Worm (Caenorhabditis elegans) whole organism, L2 larva: Measurements from ENCODE around the gene Y119D3B.12.
A peak's percentile ranks its signal among the peaks of the same experiment; 100 is the strongest.

ENCODE experiments used
- C34F6.9 ChIP-seq: fragments of 150-350 bp; optimal IDR thresholded peaks from 2 replicates; lab custom pipeline; 2014; ENCODE audit warnings: missing biosample characterization, missing genetic modification characterization
- F13H6.1 ChIP-seq: sonication (generic microtip); optimal IDR thresholded peaks from 2 replicates; lab custom pipeline; 2016; ENCODE audit warnings: missing genetic modification characterization, missing compliant biosample characterization
- R02D3.7 ChIP-seq: fragments of 150-350 bp; optimal IDR thresholded peaks from 2 replicates; lab custom pipeline; 2014; ENCODE audit warnings: missing biosample characterization, missing genetic modification characterization
- alr-1 ChIP-seq: fragments of 150-350 bp; optimal IDR thresholded peaks from 2 replicates; lab custom pipeline; 2014; ENCODE audit warnings: missing biosample characterization, missing genetic modification characterization
- ceh-16 ChIP-seq: fragments of 150-350 bp; optimal IDR thresholded peaks from 2 replicates; lab custom pipeline; 2014; ENCODE audit warnings: missing biosample characterization, missing genetic modification characterization
- ceh-82 ChIP-seq: fragments of 150-350 bp; optimal IDR thresholded peaks from 2 replicates; lab custom pipeline; 2014; ENCODE audit warnings: missing biosample characterization, missing genetic modification characterization
- crh-2 ChIP-seq: sonication (generic microtip); optimal IDR thresholded peaks from 2 replicates; lab custom pipeline; 2017; ENCODE audit warnings: missing biosample characterization, missing genetic modification characterization
- egl-27 ChIP-seq: sonication (generic microtip); optimal IDR thresholded peaks from 3 replicates; lab custom pipeline; 2017; ENCODE audit warnings: missing biosample characterization, missing genetic modification reagents, missing genetic modification characterization
- elt-1 ChIP-seq: fragments of 150-350 bp; optimal IDR thresholded peaks from 2 replicates; lab custom pipeline; 2014; ENCODE audit warnings: missing biosample characterization, missing genetic modification characterization
- fos-1 ChIP-seq: fragments of 150-350 bp; optimal IDR thresholded peaks from 2 replicates; lab custom pipeline; 2014; ENCODE audit warnings: missing biosample characterization, missing genetic modification characterization
- gmeb-1 ChIP-seq: fragments of 150-350 bp; optimal IDR thresholded peaks from 2 replicates; lab custom pipeline; 2014; ENCODE audit warnings: missing biosample characterization, missing genetic modification characterization
- lin-11 ChIP-seq: fragments of 150-350 bp; sonication (generic microtip); optimal IDR thresholded peaks from 2 replicates; lab custom pipeline; 2014; ENCODE audit warnings: missing biosample characterization, missing genetic modification characterization, inconsistent platforms, mixed read lengths
- lin-13 ChIP-seq: fragments of 150-350 bp; optimal IDR thresholded peaks from 2 replicates; lab custom pipeline; 2014; ENCODE audit warnings: missing biosample characterization, missing genetic modification reagents, missing genetic modification characterization
- lin-39 ChIP-seq: fragments of 150-350 bp; optimal IDR thresholded peaks from 2 replicates; lab custom pipeline; 2014; ENCODE audit warnings: missing biosample characterization, missing genetic modification reagents, missing genetic modification characterization
- lsy-2 ChIP-seq, 2 experiments: fragments of 150-350 bp in 1 of 2; sonication (generic microtip) in 1 of 2; optimal IDR thresholded peaks; 2 replicates each; lab custom pipeline; 2014 to 2017; ENCODE audit warnings: missing biosample characterization in 2 of 2, missing genetic modification characterization in 2 of 2
- mab-5 ChIP-seq: fragments of 150-350 bp; optimal IDR thresholded peaks from 2 replicates; lab custom pipeline; 2014; ENCODE audit warnings: missing biosample characterization, missing genetic modification characterization
- mbf-1 ChIP-seq: sonication (generic microtip); optimal IDR thresholded peaks from 2 replicates; lab custom pipeline; 2017; ENCODE audit warnings: missing biosample characterization, missing genetic modification characterization
- nhr-11 ChIP-seq: fragments of 150-350 bp; optimal IDR thresholded peaks from 2 replicates; lab custom pipeline; 2014; ENCODE audit warnings: missing biosample characterization, missing genetic modification characterization
- nhr-129 ChIP-seq: fragments of 150-350 bp; optimal IDR thresholded peaks from 2 replicates; lab custom pipeline; 2014; ENCODE audit warnings: missing biosample characterization, missing genetic modification characterization
- nhr-21 ChIP-seq: fragments of 150-350 bp; optimal IDR thresholded peaks from 2 replicates; lab custom pipeline; 2014; ENCODE audit warnings: missing biosample characterization, missing genetic modification characterization
- nhr-23 ChIP-seq: fragments of 150-350 bp; optimal IDR thresholded peaks from 2 replicates; lab custom pipeline; 2014; ENCODE audit warnings: missing biosample characterization, missing genetic modification reagents, missing genetic modification characterization
- nhr-237 ChIP-seq: fragments of 150-350 bp; optimal IDR thresholded peaks from 2 replicates; lab custom pipeline; 2014; ENCODE audit warnings: missing biosample characterization, missing genetic modification characterization
- nhr-25 ChIP-seq: fragments of 150-350 bp; sonication (generic microtip); optimal IDR thresholded peaks from 3 replicates; lab custom pipeline; 2014; ENCODE audit warnings: missing biosample characterization, missing genetic modification characterization
- nhr-6 ChIP-seq: fragments of 150-350 bp; optimal IDR thresholded peaks from 2 replicates; lab custom pipeline; 2014; ENCODE audit warnings: missing biosample characterization, missing genetic modification characterization
- nhr-77 ChIP-seq: fragments of 150-350 bp; optimal IDR thresholded peaks from 2 replicates; lab custom pipeline; 2014; ENCODE audit warnings: missing biosample characterization, missing genetic modification characterization
- peb-1 ChIP-seq: fragments of 150-350 bp; optimal IDR thresholded peaks from 2 replicates; lab custom pipeline; 2014; ENCODE audit warnings: missing biosample characterization, missing genetic modification characterization
- sem-4 ChIP-seq: fragments of 150-350 bp; optimal IDR thresholded peaks from 2 replicates; lab custom pipeline; 2014; ENCODE audit warnings: missing biosample characterization, missing genetic modification reagents, missing genetic modification characterization
- sma-3 ChIP-seq: sonication (generic microtip); optimal IDR thresholded peaks from 2 replicates; lab custom pipeline; 2016; ENCODE audit warnings: missing genetic modification reagents, missing genetic modification characterization, missing compliant biosample characterization
- unc-39 ChIP-seq: fragments of 150-350 bp; optimal IDR thresholded peaks from 2 replicates; lab custom pipeline; 2014; ENCODE audit warnings: missing biosample characterization, missing genetic modification characterization
- unc-55 ChIP-seq: fragments of 150-350 bp; sonication (generic microtip); optimal IDR thresholded peaks from 3 replicates; lab custom pipeline; 2014; ENCODE audit warnings: missing biosample characterization, missing genetic modification reagents, missing genetic modification characterization
- zag-1 ChIP-seq: fragments of 150-350 bp; optimal IDR thresholded peaks from 2 replicates; lab custom pipeline; 2014; ENCODE audit warnings: missing biosample characterization, missing genetic modification characterization
- ztf-1 ChIP-seq: fragments of 200-800 bp; sonication (Bioruptor generic); conservative IDR thresholded peaks from 2 replicates; pipeline ENCODE4 v1.3.6; 2022; ENCODE audit warnings: missing genetic modification characterization, missing compliant biosample characterization
- ztf-4 ChIP-seq: fragments of 150-350 bp; optimal IDR thresholded peaks from 2 replicates; lab custom pipeline; 2014; ENCODE audit warnings: missing biosample characterization, missing genetic modification characterization

Gene Y119D3B.12

ce11 chrIII:1201958-1202596 lies at the start of gene Y119D3B.12, which contains the start of gene mrpl-45:
Y119D3B.12 (plus strand) TSS chrIII:1202546.
mrpl-45 (minus strand) TSS chrIII:1202008.
- TF ChIP-seq sma-3 (GFP tag; lab: Kevin White, UChicago) (peak; percentile 70), nhr-129 (peak; percentile 36), mab-5 (tag; lab: Kevin White, UChicago) (peak; percentile 68), nhr-237 (no peak), R02D3.7 (tag; lab: Kevin White, UChicago) (peak; percentile 24), lin-13 (GFP tag; lab: Kevin White, UChicago) (peak; percentile 91), crh-2 (tag; lab: Kevin White, UChicago) (peak; percentile 73), ceh-82 (tag; lab: Kevin White, UChicago) (no peak), ceh-16 (tag; lab: Kevin White, UChicago) (no peak), ztf-4 (tag; lab: Kevin White, UChicago) (peak; percentile 30), nhr-21 (tag; lab: Kevin White, UChicago) (peak; percentile 15), gmeb-1 (peak; percentile 87), C34F6.9 (tag; lab: Kevin White, UChicago) (peak; percentile 83), nhr-23 (tag; lab: Kevin White, UChicago) (no peak), F13H6.1 (tag; lab: Kevin White, UChicago) (peak; percentile 74), lsy-2 (tag; optimal IDR thresholded peaks at IDR 0.05; lab: Kevin White, UChicago) (peak; percentile 84 to 91), zag-1 (tag; lab: Kevin White, UChicago) (peak; percentile 2), unc-39 (tag; lab: Kevin White, UChicago) (no peak), unc-55 (GFP tag; lab: Kevin White, UChicago) (peak; percentile 95), sem-4 (tag; lab: Kevin White, UChicago) (peak; percentile 26), fos-1 (peak; percentile 31), nhr-25 (tag; lab: Kevin White, UChicago) (peak; percentile 71), lin-11 (tag; lab: Kevin White, UChicago) (peak; percentile 78)

- no peak for TF ChIP-seq lin-39
- no peak for TF ChIP-seq lin-11 (tag; lab: Kevin White, UChicago)
- no peak for TF ChIP-seq lsy-2 (tag; optimal IDR thresholded peaks at IDR 0.05; lab: Kevin White, UChicago)
- TF ChIP-seq ztf-4 (tag; lab: Kevin White, UChicago) = no peak
- TF ChIP-seq egl-27 (tag; lab: Kevin White, UChicago) = no peak
- no peak for TF ChIP-seq nhr-6
- no peak for TF ChIP-seq nhr-129
- no peak for TF ChIP-seq peb-1 (tag; lab: Kevin White, UChicago)
- no peak for TF ChIP-seq gmeb-1
- TF ChIP-seq mbf-1 (tag; lab: Kevin White, UChicago) = no peak
- no peak for TF ChIP-seq R02D3.7 (tag; lab: Kevin White, UChicago)
- no peak for TF ChIP-seq alr-1
- TF ChIP-seq sem-4 (tag; lab: Kevin White, UChicago) = no peak
- no peak for TF ChIP-seq nhr-11 (tag; lab: Kevin White, UChicago)
- TF ChIP-seq ceh-82 (tag; lab: Kevin White, UChicago) = no peak
- TF ChIP-seq mab-5 (tag; lab: Kevin White, UChicago) = no peak
- no peak for TF ChIP-seq nhr-77 (tag; lab: Kevin White, UChicago)
These were observed 40.4 kb upstream of the Y119D3B.12 start for ce11 chrIII:1161946-1162345.

- TF ChIP-seq ztf-1 (GFP tag; lab: Robert Waterston, UW) = no peak
These were observed 39.1 kb upstream of the Y119D3B.12 start for ce11 chrIII:1163203-1163602.

DNA sequence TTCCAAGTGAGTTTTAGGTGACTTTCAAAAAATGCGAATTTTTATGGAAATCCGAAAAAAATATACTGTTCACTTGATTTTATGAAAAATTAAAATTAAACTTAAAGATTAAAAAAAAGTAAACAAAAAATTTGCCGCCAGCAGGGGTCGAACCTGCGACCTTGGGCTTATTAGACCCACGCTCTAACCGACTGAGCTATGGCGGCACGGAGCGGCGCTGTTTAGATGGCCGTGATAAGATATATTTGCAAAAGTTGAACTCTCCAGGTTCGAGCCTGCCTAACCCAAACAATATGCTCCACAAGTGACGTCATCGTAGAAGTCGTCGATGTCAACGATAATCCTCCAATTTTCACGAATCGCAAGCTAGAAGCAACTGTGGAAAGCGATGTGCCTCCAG lies 37.7 kb upstream of the Y119D3B.12 start:
- TF ChIP-seq ceh-16 (tag; lab: Kevin White, UChicago) = no peak
- no peak for TF ChIP-seq ceh-82 (tag; lab: Kevin White, UChicago)
- no peak for TF ChIP-seq nhr-21 (tag; lab: Kevin White, UChicago)
- TF ChIP-seq R02D3.7 (tag; lab: Kevin White, UChicago) = no peak
- TF ChIP-seq unc-39 (tag; lab: Kevin White, UChicago) = no peak
- no peak for TF ChIP-seq elt-1

DNA sequence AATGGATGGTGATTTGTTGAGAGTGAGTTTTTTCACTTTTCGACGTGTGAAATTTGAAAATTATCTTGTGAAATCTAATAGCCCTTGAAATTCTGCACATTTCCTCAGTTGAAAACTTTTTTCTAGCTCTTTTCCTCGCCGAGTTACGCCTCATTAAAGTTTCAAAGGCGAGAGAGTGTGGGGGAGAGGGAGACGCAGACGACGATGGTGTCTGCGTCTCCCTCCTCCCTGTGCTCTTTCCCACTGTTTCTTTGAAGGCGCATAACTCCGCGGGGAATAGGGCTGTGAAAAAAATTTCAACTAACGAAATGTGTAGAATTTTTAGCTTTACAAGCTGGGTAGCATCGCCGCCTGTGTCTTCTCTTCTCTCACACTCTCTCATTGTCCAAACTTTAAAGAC lies 36.0 kb upstream of the Y119D3B.12 start:
- no peak for TF ChIP-seq unc-39 (tag; lab: Kevin White, UChicago)
- no peak for TF ChIP-seq egl-27 (tag; lab: Kevin White, UChicago)
